Worm (Caenorhabditis elegans): Measurements from ENCODE around the gene plpr-1.

DNA sequence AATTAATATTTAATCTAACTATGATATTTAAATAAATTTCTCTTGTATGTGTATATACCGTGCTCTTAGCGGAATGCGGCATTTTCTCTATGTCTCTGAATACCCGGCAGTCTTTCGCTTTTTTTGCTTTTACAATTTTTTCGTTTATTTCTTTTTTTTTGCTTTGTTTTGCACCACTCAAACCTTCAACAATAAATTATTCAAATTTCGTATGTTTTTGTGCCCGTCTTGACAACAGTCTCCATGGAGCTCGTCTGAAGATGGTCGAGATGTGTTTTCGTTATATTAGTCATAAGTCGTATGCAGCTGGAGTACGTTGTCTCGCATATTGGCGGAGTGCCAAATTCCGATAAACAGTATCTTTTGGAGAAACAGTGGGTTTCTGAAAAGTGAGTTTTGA, 4.3 kb downstream of the plpr-1 start, which contains the start of gene T06D8.2:
- TF ChIP-seq W03F9.2 (tag; optimal IDR thresholded peaks at IDR 0.05) (no peak), dao-5 (tag; optimal IDR thresholded peaks at IDR 0.05) (no peak)
